Fruit fly (Drosophila melanogaster): ENCODE data around the gene CG10973.

CG10973 gene

dm6 chr3L:12792933-12793448 is 38.4 kb upstream of the CG10973 start (continued):
- TF ChIP-seq CG6765 (GFP tag; optimal IDR thresholded peaks at IDR 0.05): no peak
- TF ChIP-seq Usf (GFP tag; optimal IDR thresholded peaks at IDR 0.05): peak; percentile 12
- TF ChIP-seq corto (GFP tag; optimal IDR thresholded peaks at IDR 0.05): peak; percentile 55
- peak; percentile 21 for TF ChIP-seq Hsf (GFP tag; optimal IDR thresholded peaks at IDR 0.05)
- TF ChIP-seq CG12104 (GFP tag; optimal IDR thresholded peaks at IDR 0.05): peak; percentile 17
- peak; percentile 25 for TF ChIP-seq CG10654 (GFP tag; optimal IDR thresholded peaks at IDR 0.05)
- TF ChIP-seq CG6254 (GFP tag; optimal IDR thresholded peaks at IDR 0.05): no peak
- no peak for TF ChIP-seq MBD-R2 (GFP tag; IDR thresholded peaks at IDR 0.05)
- TF ChIP-seq CG13894 (tag; optimal IDR thresholded peaks at IDR 0.05): peak; percentile 56
- no peak for TF ChIP-seq CG7987 (GFP tag; optimal IDR thresholded peaks at IDR 0.05)
- peak; percentile 82 for TF ChIP-seq sqz (GFP tag; optimal IDR thresholded peaks at IDR 0.05)
- TF ChIP-seq run (tag; optimal IDR thresholded peaks at IDR 0.05): peak; percentile 64
- no peak for TF ChIP-seq ac (GFP tag; optimal IDR thresholded peaks at IDR 0.05)
- TF ChIP-seq CG12155 (GFP tag; optimal IDR thresholded peaks at IDR 0.05): peak; percentile 42
- TF ChIP-seq bsh (GFP tag; optimal IDR thresholded peaks at IDR 0.05): peak; percentile 58 to 69
- peak; percentile 77 for TF ChIP-seq CG18262 (tag; optimal IDR thresholded peaks at IDR 0.05)
- no peak for TF ChIP-seq repo (GFP tag; optimal IDR thresholded peaks at IDR 0.05)
- TF ChIP-seq ken (GFP tag; IDR thresholded peaks at IDR 0.05): no peak
- peak; percentile 72 for TF ChIP-seq CG3281 (GFP tag; optimal IDR thresholded peaks at IDR 0.05)
- TF ChIP-seq row (GFP tag; IDR thresholded peaks at IDR 0.05): peak; percentile 74
- TF ChIP-seq mam (GFP tag; optimal IDR thresholded peaks at IDR 0.05): peak; percentile 32
- no peak for TF ChIP-seq Opbp (GFP tag; IDR thresholded peaks at IDR 0.05; ENCODE audit: partially characterized antibody)
- peak; percentile 78 for TF ChIP-seq CG7839 (tag; optimal IDR thresholded peaks at IDR 0.05)
- TF ChIP-seq dmrt11E (tag; optimal IDR thresholded peaks at IDR 0.05): peak; percentile 24
- no peak for TF ChIP-seq rib (GFP tag; IDR thresholded peaks at IDR 0.05)
- TF ChIP-seq grn (GFP tag; optimal IDR thresholded peaks at IDR 0.05): no peak
- TF ChIP-seq sug (tag; optimal IDR thresholded peaks at IDR 0.05): peak; percentile 56
- no peak for TF ChIP-seq Ravus (GFP tag; IDR thresholded peaks at IDR 0.05)
- peak; percentile 18 for TF ChIP-seq Max (GFP tag; optimal IDR thresholded peaks at IDR 0.05)
- peak; percentile 58 for TF ChIP-seq CG4424 (GFP tag; optimal IDR thresholded peaks at IDR 0.05)
- TF ChIP-seq Gug (GFP tag; IDR thresholded peaks at IDR 0.05): no peak; the same call in 3 of the 4 replicates
- TF ChIP-seq Abd-B (GFP tag; optimal IDR thresholded peaks at IDR 0.05): peak; percentile 29
- no peak; the same call in 1 of the 2 replicates for TF ChIP-seq E2f1 (GFP tag; IDR thresholded peaks at IDR 0.05)
- TF ChIP-seq scrt (GFP tag; optimal IDR thresholded peaks at IDR 0.05): peak; percentile 56
- peak; percentile 55 for TF ChIP-seq vvl (GFP tag; IDR thresholded peaks at IDR 0.05)
- TF ChIP-seq CG2875 (GFP tag; optimal IDR thresholded peaks at IDR 0.05): peak; percentile 9
- TF ChIP-seq CG2129 (GFP tag; IDR thresholded peaks at IDR 0.05; ENCODE audit: partially characterized antibody): no peak
- TF ChIP-seq CG3407 (GFP tag; optimal IDR thresholded peaks at IDR 0.05): peak; percentile 31
- TF ChIP-seq CG17359 (tag; optimal IDR thresholded peaks at IDR 0.05): peak; percentile 69
- TF ChIP-seq CG4730 (GFP tag; IDR thresholded peaks at IDR 0.05): no peak
- TF ChIP-seq Fer2 (tag; optimal IDR thresholded peaks at IDR 0.05): peak; percentile 33
- TF ChIP-seq fd3F (GFP tag; optimal IDR thresholded peaks at IDR 0.05): peak; percentile 39
- TF ChIP-seq CG7786 (GFP tag; optimal IDR thresholded peaks at IDR 0.05): peak; percentile 8
- TF ChIP-seq crp (GFP tag; optimal IDR thresholded peaks at IDR 0.05): no peak
- TF ChIP-seq CG10543 (GFP tag; optimal IDR thresholded peaks at IDR 0.05): peak; percentile 11
- peak; percentile 64 for TF ChIP-seq lbe (GFP tag; optimal IDR thresholded peaks at IDR 0.05)
- TF ChIP-seq CG1602 (GFP tag; optimal IDR thresholded peaks at IDR 0.05): peak; percentile 19
- TF ChIP-seq CG7357 (GFP tag; IDR thresholded peaks at IDR 0.05): no peak
- no peak for TF ChIP-seq nerfin-2 (GFP tag; IDR thresholded peaks at IDR 0.05; ENCODE audit: partially characterized antibody)
- TF ChIP-seq BtbVII (GFP tag; optimal IDR thresholded peaks at IDR 0.05): peak; percentile 20

All from whole organism, embryonic.